Worm (Caenorhabditis elegans): ENCODE data around the gene M02B7.7.

ce11 chrIV:3847489-3847888 is 40.5 kb upstream of the M02B7.7 start:
- TF ChIP-seq ces-1 (GFP tag; optimal IDR thresholded peaks at IDR 0.05): no peak
- no peak for TF ChIP-seq nhr-237 (tag; optimal IDR thresholded peaks at IDR 0.05)
- TF ChIP-seq unc-39 (tag; optimal IDR thresholded peaks at IDR 0.05): no peak
- TF ChIP-seq lin-1 (GFP tag; IDR thresholded peaks at IDR 0.05): no peak
- no peak for TF ChIP-seq snpc-4 (tag; optimal IDR thresholded peaks at IDR 0.05)
- no peak for TF ChIP-seq sdz-12 (GFP tag; optimal IDR thresholded peaks at IDR 0.05)
- TF ChIP-seq nhr-28 (tag; optimal IDR thresholded peaks at IDR 0.05): no peak
- TF ChIP-seq D1046.2 (GFP tag; IDR thresholded peaks at IDR 0.05): no peak
- no peak for TF ChIP-seq zfp-2 (tag; optimal IDR thresholded peaks at IDR 0.05)
- TF ChIP-seq pqm-1 (tag; optimal IDR thresholded peaks at IDR 0.05): no peak
- no peak for TF ChIP-seq hlh-30 (tag; optimal IDR thresholded peaks at IDR 0.05; ENCODE audit: insufficient read depth)
- TF ChIP-seq egl-27 (tag; optimal IDR thresholded peaks at IDR 0.05): no peak
- no peak for TF ChIP-seq nhr-77 (tag; optimal IDR thresholded peaks at IDR 0.05)
- TF ChIP-seq ceh-82 (tag; optimal IDR thresholded peaks at IDR 0.05): no peak

Data from whole organism, L4 larva.